Worm (Caenorhabditis elegans): ENCODE data around the gene flp-13.
A peak's percentile ranks its signal among the peaks of the same experiment; 100 is the strongest.

The flp-13 gene

DNA sequence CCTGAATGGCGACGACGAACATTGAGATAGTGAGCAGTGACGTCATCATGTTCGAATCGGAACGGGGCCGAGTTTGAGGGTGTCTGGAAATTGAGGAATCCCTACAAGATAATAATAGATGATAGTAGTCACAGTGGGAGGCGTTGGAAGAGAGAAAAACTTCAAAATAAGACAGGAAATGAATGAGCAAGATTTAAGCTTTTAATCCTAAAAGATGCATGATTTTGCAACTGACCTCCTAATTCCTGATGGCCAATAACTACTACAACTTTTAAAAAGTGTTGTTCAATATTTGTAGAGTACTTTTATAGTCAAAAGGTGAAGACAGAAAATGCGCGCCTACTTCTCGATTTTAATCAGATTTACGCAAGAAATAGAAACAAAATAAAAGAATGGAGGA, at the start of gene flp-13:
Gene flp-13, minus strand, starts transcription at position 101 of the 400 bp plus-strand sequence.
- no peak for TF ChIP-seq pax-1 (tag; optimal IDR thresholded peaks at IDR 0.05)
- no peak for TF ChIP-seq K09A11.1 (tag; optimal IDR thresholded peaks at IDR 0.05; ENCODE audit: insufficient read depth)
- TF ChIP-seq ref-2 (tag; optimal IDR thresholded peaks at IDR 0.05): no peak
- TF ChIP-seq syd-9 (tag; optimal IDR thresholded peaks at IDR 0.05): no peak
- TF ChIP-seq ceh-2 (tag; optimal IDR thresholded peaks at IDR 0.05): no peak

DNA sequence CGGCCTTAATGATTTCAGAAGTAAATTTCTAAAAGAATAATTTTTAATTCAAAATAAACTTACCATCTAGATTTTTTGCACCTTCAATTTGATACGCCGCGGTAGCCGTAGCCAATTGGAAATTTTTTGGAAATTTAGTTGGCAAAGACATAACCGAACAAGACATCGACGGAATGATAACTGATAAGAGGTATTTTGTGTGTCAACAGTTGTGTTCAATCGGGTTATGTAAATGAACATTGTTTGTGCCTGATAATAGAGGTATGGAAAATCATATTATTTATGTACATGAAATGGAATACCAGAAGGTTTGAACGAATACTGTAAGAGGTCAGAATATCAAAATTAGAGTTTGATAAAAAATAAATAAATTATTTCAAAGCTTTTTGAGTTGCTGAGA, 49.6 kb upstream of the flp-13 start, which contains the start of gene klo-1:
Gene klo-1, minus strand, starts transcription at position 388 of the 400 bp plus-strand sequence.
- no peak for TF ChIP-seq pros-1 (tag; optimal IDR thresholded peaks at IDR 0.05)
- no peak for TF ChIP-seq ceh-6 (GFP tag; optimal IDR thresholded peaks at IDR 0.05)
- no peak for TF ChIP-seq nhr-11 (tag; optimal IDR thresholded peaks at IDR 0.05)
- no peak for TF ChIP-seq pax-1 (tag; optimal IDR thresholded peaks at IDR 0.05)
- TF ChIP-seq gmeb-2 (tag; optimal IDR thresholded peaks at IDR 0.05): no peak
- TF ChIP-seq ceh-2 (tag; optimal IDR thresholded peaks at IDR 0.05): no peak
- no peak for TF ChIP-seq ceh-48 (tag; optimal IDR thresholded peaks at IDR 0.05)
- TF ChIP-seq npax-4 (tag; optimal IDR thresholded peaks at IDR 0.05): no peak
- TF ChIP-seq K09A11.1 (tag; optimal IDR thresholded peaks at IDR 0.05; ENCODE audit: insufficient read depth): no peak
- TF ChIP-seq ceh-30 (tag; optimal IDR thresholded peaks at IDR 0.05): no peak
- no peak for TF ChIP-seq unc-86 (tag; optimal IDR thresholded peaks at IDR 0.05)
- no peak for TF ChIP-seq K02D7.2 (tag; optimal IDR thresholded peaks at IDR 0.05)
- no peak for TF ChIP-seq ceh-9 (tag; optimal IDR thresholded peaks at IDR 0.05)
- TF ChIP-seq ceh-45 (GFP tag; IDR thresholded peaks at IDR 0.05): no peak
- no peak for TF ChIP-seq C08G9.2 (tag; optimal IDR thresholded peaks at IDR 0.05)

DNA sequence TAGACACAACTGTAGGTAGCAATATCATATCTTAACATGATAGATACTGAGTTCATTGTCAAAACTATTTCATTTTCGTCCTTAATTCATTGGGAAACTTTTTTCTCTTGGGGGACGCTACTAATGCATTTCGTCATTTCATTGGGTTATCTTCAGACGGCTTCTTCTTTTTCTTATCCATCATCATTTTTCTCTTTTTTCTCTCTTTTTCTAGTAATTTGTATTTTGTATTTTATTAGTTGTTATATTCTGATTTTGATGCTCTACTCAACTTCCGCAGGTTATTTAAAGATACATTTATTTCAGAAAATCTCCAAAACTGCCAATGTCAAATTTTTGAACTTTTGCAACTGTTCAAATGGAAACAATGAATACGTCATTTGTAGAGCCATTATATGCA, 45.3 kb upstream of the flp-13 start, which contains the start of gene npr-35:
Gene npr-35, plus strand, starts transcription at position 301 of the 400 bp plus-strand sequence.
- no peak for TF ChIP-seq fkh-10 (GFP tag; optimal IDR thresholded peaks at IDR 0.05)
- TF ChIP-seq ceh-9 (tag; optimal IDR thresholded peaks at IDR 0.05): no peak
- no peak for TF ChIP-seq ceh-30 (tag; optimal IDR thresholded peaks at IDR 0.05)
- TF ChIP-seq npax-4 (tag; optimal IDR thresholded peaks at IDR 0.05): no peak
- TF ChIP-seq ceh-14 (tag; optimal IDR thresholded peaks at IDR 0.05): no peak
- TF ChIP-seq ceh-2 (tag; optimal IDR thresholded peaks at IDR 0.05): no peak
- no peak for TF ChIP-seq pha-2 (tag; optimal IDR thresholded peaks at IDR 0.05)
- TF ChIP-seq ceh-48 (tag; optimal IDR thresholded peaks at IDR 0.05): no peak
- no peak for TF ChIP-seq tbx-2 (tag; optimal IDR thresholded peaks at IDR 0.05)
- TF ChIP-seq sox-4 (tag; optimal IDR thresholded peaks at IDR 0.05): no peak
- TF ChIP-seq Y22D7AL.16 (tag; optimal IDR thresholded peaks at IDR 0.05): no peak
- TF ChIP-seq ama-1 (optimal IDR thresholded peaks at IDR 0.05): no peak
- TF ChIP-seq ceh-6 (GFP tag; optimal IDR thresholded peaks at IDR 0.05): no peak
- TF ChIP-seq elt-4 (tag; optimal IDR thresholded peaks at IDR 0.05): no peak
- TF ChIP-seq lin-11 (tag; optimal IDR thresholded peaks at IDR 0.05): no peak
- no peak for TF ChIP-seq ceh-24 (tag; optimal IDR thresholded peaks at IDR 0.05)
- TF ChIP-seq ceh-34 (tag; optimal IDR thresholded peaks at IDR 0.05): no peak
- no peak for TF ChIP-seq odd-2 (tag; optimal IDR thresholded peaks at IDR 0.05)
- TF ChIP-seq pha-4 (tag; optimal IDR thresholded peaks at IDR 0.05): no peak
- no peak for TF ChIP-seq lim-6 (tag; optimal IDR thresholded peaks at IDR 0.05)

DNA sequence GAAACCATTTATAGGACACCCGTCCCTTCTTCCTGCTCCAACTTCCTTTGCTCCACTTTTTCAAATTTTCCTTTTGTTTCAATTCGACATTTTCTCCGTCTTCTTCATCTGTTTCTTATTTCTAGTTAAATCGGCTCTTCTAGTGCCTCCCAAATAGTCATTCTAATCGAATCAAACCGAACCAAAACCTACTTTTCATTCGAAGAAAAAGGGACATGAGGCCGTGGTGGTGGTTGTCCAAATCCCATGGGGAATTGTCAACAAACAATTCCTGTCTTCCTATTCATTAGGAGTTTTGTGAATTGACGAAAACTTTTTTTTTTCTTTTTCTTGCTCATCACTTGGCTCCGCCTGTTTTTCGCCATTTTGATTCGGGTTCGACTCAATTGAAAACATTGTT, 38.4 kb upstream of the flp-13 start:
- TF ChIP-seq ceh-31 (tag; optimal IDR thresholded peaks at IDR 0.05) (no peak), ztf-16 (tag; optimal IDR thresholded peaks at IDR 0.05) (no peak), dmd-4 (tag; optimal IDR thresholded peaks at IDR 0.05; ENCODE audit: borderline replicate concordance) (no peak), unc-3 (GFP tag; conservative IDR thresholded peaks at IDR 0.05) (no peak), unc-3 (tag; optimal IDR thresholded peaks at IDR 0.05) (peak; percentile 2)

DNA sequence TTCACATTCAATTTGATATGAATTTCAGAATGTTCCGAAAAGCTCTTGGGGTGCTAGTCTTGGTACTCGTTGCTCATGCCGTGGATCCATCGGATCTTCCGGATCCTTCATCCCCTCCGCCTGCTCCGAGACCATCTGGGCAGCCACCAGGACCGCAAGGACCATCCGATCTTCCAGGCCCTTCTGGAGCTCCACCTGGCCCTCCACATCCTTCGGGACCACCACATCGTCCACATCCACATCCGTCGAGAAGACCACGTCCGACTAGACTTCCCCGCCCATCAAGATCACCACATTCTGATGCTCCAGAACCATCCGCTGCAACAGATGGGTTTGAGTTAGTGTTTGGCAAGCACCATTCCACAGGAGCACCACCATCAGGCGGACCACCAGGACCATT, 36.4 kb upstream of the flp-13 start, which contains the start of gene clx-1:
Gene clx-1, plus strand, starts transcription at position 30 of the 400 bp plus-strand sequence.
- no peak for TF ChIP-seq eyg-1 (tag; optimal IDR thresholded peaks at IDR 0.05)
- no peak for TF ChIP-seq ceh-6 (GFP tag; optimal IDR thresholded peaks at IDR 0.05)
- no peak for TF ChIP-seq ets-4 (tag; optimal IDR thresholded peaks at IDR 0.05)
- TF ChIP-seq pag-3 (tag; optimal IDR thresholded peaks at IDR 0.05; ENCODE audit: borderline replicate concordance): no peak
- TF ChIP-seq hlh-13 (GFP tag; optimal IDR thresholded peaks at IDR 0.05): no peak
- TF ChIP-seq pha-4 (tag; optimal IDR thresholded peaks at IDR 0.05): no peak
- no peak for TF ChIP-seq tbx-2 (tag; optimal IDR thresholded peaks at IDR 0.05)
- no peak for TF ChIP-seq ahr-1 (tag; optimal IDR thresholded peaks at IDR 0.05)
- no peak for TF ChIP-seq elt-4 (tag; optimal IDR thresholded peaks at IDR 0.05)
- TF ChIP-seq hlh-8 (tag; optimal IDR thresholded peaks at IDR 0.05): no peak
- no peak for TF ChIP-seq ceh-19 (GFP tag; optimal IDR thresholded peaks at IDR 0.05)
- TF ChIP-seq madf-2 (tag; optimal IDR thresholded peaks at IDR 0.05): no peak
- TF ChIP-seq ref-2 (tag; optimal IDR thresholded peaks at IDR 0.05): no peak
- TF ChIP-seq gmeb-2 (tag; optimal IDR thresholded peaks at IDR 0.05): no peak

All from whole organism, late embryonic.